Worm (Caenorhabditis elegans) whole organism, young adult: Measurements from ENCODE around the gene twk-21.

ENCODE experiments used
- F10E7.11 ChIP-seq: sonication (generic microtip); optimal IDR thresholded peaks from 2 replicates; lab custom pipeline; 2017; ENCODE audit warnings: mild to moderate bottlenecking, missing genetic modification characterization, moderate library complexity, missing compliant biosample characterization
- F33H1.4 ChIP-seq: fragments of 200-800 bp; sonication (Bioruptor generic); IDR thresholded peaks from 2 replicates; pipeline ENCODE4 v1.3.6; 2022; ENCODE audit warnings: missing genetic modification reagents, missing genetic modification characterization, missing compliant biosample characterization
- F49E8.2 ChIP-seq: sonication (generic microtip); optimal IDR thresholded peaks from 3 replicates; lab custom pipeline; 2017; ENCODE audit warnings: missing genetic modification characterization, mild to moderate bottlenecking, missing compliant biosample characterization, antibody characterized with exemption, moderate library complexity; ENCODE audit not compliant: insufficient read depth
- F55B11.4 ChIP-seq: sonication (generic microtip); optimal IDR thresholded peaks from 2 replicates; lab custom pipeline; 2016; ENCODE audit warnings: missing compliant biosample characterization, missing genetic modification characterization, borderline replicate concordance; ENCODE audit not compliant: insufficient read depth
- K12H6.12 ChIP-seq: fragments of 200-800 bp; sonication (Bioruptor generic); optimal IDR thresholded peaks from 2 replicates; lab custom pipeline; 2018; ENCODE audit warnings: mild to moderate bottlenecking, missing genetic modification characterization, missing compliant biosample characterization
- T26A5.8 ChIP-seq: sonication (generic microtip); optimal IDR thresholded peaks from 2 replicates; lab custom pipeline; 2016; ENCODE audit warnings: missing genetic modification characterization, missing compliant biosample characterization
- Y53G8AR.9 ChIP-seq: fragments of 200-800 bp; sonication (Bioruptor generic); conservative IDR thresholded peaks from 2 replicates; pipeline ENCODE4 v1.3.6; 2022; ENCODE audit warnings: missing genetic modification reagents, missing genetic modification characterization, missing compliant biosample characterization
- Y79H2A.3 ChIP-seq: fragments of 200-800 bp; sonication (Bioruptor generic); conservative IDR thresholded peaks from 2 replicates; pipeline ENCODE4 v1.3.6; 2022; ENCODE audit warnings: missing genetic modification reagents, missing genetic modification characterization, missing compliant biosample characterization
- aptf-2 ChIP-seq: fragments of 200-800 bp; sonication (Bioruptor generic); conservative IDR thresholded peaks from 2 replicates; pipeline ENCODE4 v1.3.6; 2022; ENCODE audit warnings: missing genetic modification reagents, missing genetic modification characterization, missing compliant biosample characterization
- aptf-3 ChIP-seq: fragments of 200-800 bp; sonication (Bioruptor generic); IDR thresholded peaks from 2 replicates; pipeline ENCODE4 v1.3.6; 2022; ENCODE audit warnings: missing genetic modification characterization, missing compliant biosample characterization
- atf-7 ChIP-seq: sonication (generic microtip); optimal IDR thresholded peaks from 2 replicates; lab custom pipeline; 2017; ENCODE audit warnings: mild to moderate bottlenecking, missing genetic modification characterization, missing compliant biosample characterization
- ceh-100 ChIP-seq: fragments of 200-800 bp; sonication (Bioruptor generic); IDR thresholded peaks from 2 replicates; pipeline ENCODE4 v1.3.6; 2022; ENCODE audit warnings: missing genetic modification reagents, missing genetic modification characterization, missing compliant biosample characterization
- ceh-79 ChIP-seq: sonication (generic microtip); optimal IDR thresholded peaks from 2 replicates; lab custom pipeline; 2017; ENCODE audit warnings: mild to moderate bottlenecking, missing genetic modification characterization, missing compliant biosample characterization
- egl-18 ChIP-seq: fragments of 200-800 bp; sonication (Bioruptor generic); IDR thresholded peaks from 2 replicates; pipeline ENCODE4 v1.3.6; 2022; ENCODE audit warnings: missing genetic modification reagents, missing genetic modification characterization, missing compliant biosample characterization
- ets-4 ChIP-seq: fragments of 200-800 bp; sonication (Bioruptor generic); optimal IDR thresholded peaks from 2 replicates; lab custom pipeline; 2018; ENCODE audit warnings: mild to moderate bottlenecking, missing genetic modification characterization, missing compliant biosample characterization
- gei-17 ChIP-seq: fragments of 200-800 bp; sonication (Bioruptor generic); optimal IDR thresholded peaks from 2 replicates; lab custom pipeline; 2018; ENCODE audit warnings: mild to moderate bottlenecking, missing genetic modification characterization, missing compliant biosample characterization
- hmg-20 ChIP-seq: fragments of 200-800 bp; sonication (Bioruptor generic); IDR thresholded peaks from 2 replicates; pipeline ENCODE4 v1.3.6; 2022; ENCODE audit warnings: missing genetic modification reagents, missing genetic modification characterization, missing compliant biosample characterization
- lin-26 ChIP-seq: fragments of 200-800 bp; sonication (Bioruptor generic); IDR thresholded peaks from 2 replicates; pipeline ENCODE4 v1.3.6; 2022; ENCODE audit warnings: missing genetic modification reagents, missing genetic modification characterization, missing compliant biosample characterization
- lsy-27 ChIP-seq: sonication (generic microtip); optimal IDR thresholded peaks from 2 replicates; lab custom pipeline; 2017; ENCODE audit warnings: missing genetic modification characterization, mild to moderate bottlenecking, missing compliant biosample characterization, antibody characterized with exemption, missing genotype, borderline replicate concordance; ENCODE audit not compliant: insufficient read depth
- nhr-80 ChIP-seq: sonication (generic microtip); optimal IDR thresholded peaks from 2 replicates; lab custom pipeline; 2016; ENCODE audit warnings: missing genetic modification characterization, missing compliant biosample characterization
- rcor-1 ChIP-seq: fragments of 200-800 bp; sonication (Bioruptor generic); IDR thresholded peaks from 2 replicates; pipeline ENCODE4 v1.3.6; 2022; ENCODE audit warnings: missing genetic modification reagents, missing genetic modification characterization, missing compliant biosample characterization
- repo-1 ChIP-seq: sonication (generic microtip); optimal IDR thresholded peaks from 2 replicates; lab custom pipeline; 2017; ENCODE audit warnings: mild to moderate bottlenecking, missing genetic modification characterization, missing compliant biosample characterization
- sdz-38 ChIP-seq: sonication (generic microtip); optimal IDR thresholded peaks from 2 replicates; lab custom pipeline; 2016; ENCODE audit warnings: missing genotype, missing genetic modification characterization, missing compliant biosample characterization
- snpc-4 ChIP-seq, 5 experiments: fragments of 150-350 bp in 1 of 5; sonication (generic microtip) in 4 of 5; optimal IDR thresholded peaks; 2 replicates each; lab custom pipeline; 2014 to 2018; ENCODE audit warnings: missing genetic modification characterization in 5 of 5, missing biosample characterization in 3 of 5, antibody characterized with exemption in 2 of 5, mild to moderate bottlenecking in 2 of 5, missing compliant biosample characterization in 2 of 5, missing genotype in 2 of 5, moderate library complexity in 2 of 5, missing genetic modification reagents in 1 of 5
- tbp1 ChIP-seq: fragments of 200-800 bp; sonication (Bioruptor generic); optimal IDR thresholded peaks from 2 replicates; lab custom pipeline; 2018; ENCODE audit warnings: mild to moderate bottlenecking, missing genetic modification characterization, missing compliant biosample characterization
- zfh-2 ChIP-seq: fragments of 200-800 bp; sonication (Bioruptor generic); conservative IDR thresholded peaks from 2 replicates; pipeline ENCODE4 v1.3.6; 2022; ENCODE audit warnings: missing genetic modification reagents, missing genetic modification characterization, missing compliant biosample characterization
- zim-3 ChIP-seq: sonication (generic microtip); optimal IDR thresholded peaks from 2 replicates; lab custom pipeline; 2017; ENCODE audit warnings: mild to moderate bottlenecking, missing genetic modification characterization, moderate library complexity, missing compliant biosample characterization
- ztf-25 ChIP-seq: fragments of 200-800 bp; sonication (Bioruptor generic); IDR thresholded peaks from 2 replicates; pipeline ENCODE4 v1.3.6; 2022; ENCODE audit warnings: missing genetic modification reagents, missing genetic modification characterization, missing compliant biosample characterization

twk-21 gene

DNA sequence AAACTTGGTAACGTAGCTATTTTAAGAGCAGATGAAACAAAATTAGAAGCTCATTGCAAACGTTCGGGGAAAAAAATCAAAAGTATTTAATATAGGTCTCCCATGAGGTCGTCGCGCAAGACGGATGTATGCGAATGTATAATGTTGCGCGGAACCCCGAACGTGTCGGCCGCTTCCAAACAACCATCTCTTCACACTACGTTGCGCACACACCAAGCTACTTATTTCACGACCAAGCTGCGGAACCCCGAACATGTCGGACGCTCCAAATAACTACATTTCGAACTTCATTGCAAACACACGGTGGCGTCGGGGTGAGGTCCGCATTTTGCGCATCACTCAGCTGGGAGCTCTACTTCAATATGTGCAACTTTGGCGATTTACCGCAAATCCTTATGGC, 41.2 kb upstream of the twk-21 start:
- TF ChIP-seq repo-1 (tag; lab: Kevin White, UChicago) (no peak), snpc-4 (GFP tag; optimal IDR thresholded peaks at IDR 0.05; lab: Kevin White, UChicago) (no peak), snpc-4 (tag; optimal IDR thresholded peaks at IDR 0.05; lab: Kevin White, UChicago) (peak in 2 of 4 experiments; percentile 44 to 72), zim-3 (no peak), lin-26 (GFP tag; lab: Robert Waterston, UW) (no peak)
- TF ChIP-seq, all 124 proteins: peak for 1

- TF ChIP-seq atf-7 (tag; lab: Kevin White, UChicago): peak; percentile 35
- no peak for TF ChIP-seq F55B11.4 (tag; lab: Kevin White, UChicago)
- TF ChIP-seq nhr-80 (tag; lab: Kevin White, UChicago): peak; percentile 48
- TF ChIP-seq ceh-79: no peak
- no peak for TF ChIP-seq K12H6.12 (tag; lab: Kevin White, UChicago)
- no peak for TF ChIP-seq F33H1.4 (GFP tag; lab: Robert Waterston, UW)
- no peak for TF ChIP-seq Y79H2A.3 (GFP tag; lab: Robert Waterston, UW)
- TF ChIP-seq Y53G8AR.9 (GFP tag; lab: Robert Waterston, UW): no peak
- TF ChIP-seq aptf-2 (GFP tag; lab: Robert Waterston, UW): no peak
- TF ChIP-seq, all 124 proteins: peak for 2
Observed at ce11 chrX:16260077-16260476, 39.6 kb upstream of the twk-21 start.

DNA sequence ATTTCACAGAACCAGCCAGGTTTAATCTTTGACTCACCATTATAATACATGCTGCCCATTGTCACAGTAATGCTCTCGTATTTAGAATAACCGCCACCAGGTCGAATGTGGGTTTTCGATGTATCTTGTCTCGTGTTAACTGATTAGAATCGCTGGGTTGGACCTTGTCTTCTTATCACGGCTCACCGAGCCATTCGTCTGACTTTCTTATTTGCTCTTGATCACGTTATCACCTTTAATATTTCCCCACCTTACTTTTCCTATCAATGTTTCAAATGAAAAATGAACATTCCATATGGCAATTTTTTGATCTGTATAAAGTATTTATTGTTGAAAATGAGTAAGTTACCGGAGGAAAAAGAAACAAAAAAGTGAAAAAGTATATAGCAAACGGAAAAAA, 37.7 kb upstream of the twk-21 start, which contains the start of gene sgk-1:
Gene sgk-1, minus strand, starts transcription at position 130 of the 400 bp plus-strand sequence.
- TF ChIP-seq ceh-100 (GFP tag; lab: Robert Waterston, UW) (no peak), rcor-1 (GFP tag; lab: Robert Waterston, UW) (no peak), T26A5.8 (tag; lab: Kevin White, UChicago) (no peak), ets-4 (no peak), nhr-80 (tag; lab: Kevin White, UChicago) (peak; percentile 42)

- TF ChIP-seq sdz-38 (no peak), F10E7.11 (tag; lab: Kevin White, UChicago) (no peak), hmg-20 (GFP tag; lab: Robert Waterston, UW) (no peak), aptf-3 (GFP tag; lab: Robert Waterston, UW) (no peak), zfh-2 (GFP tag; lab: Robert Waterston, UW) (no peak), F49E8.2 (tag; lab: Kevin White, UChicago) (no peak), egl-18 (GFP tag; lab: Robert Waterston, UW) (no peak), ets-4 (no peak), lsy-27 (tag; lab: Kevin White, UChicago) (no peak), ztf-25 (GFP tag; lab: Robert Waterston, UW) (no peak), gei-17 (GFP tag; lab: Kevin White, UChicago) (no peak)
Observed at ce11 chrX:16263287-16263686, 36.4 kb upstream of the twk-21 start.

ce11 chrX:16265636-16266384, 33.9 kb upstream of the twk-21 start, which contains the start of gene mua-6:
mua-6 (minus strand) TSS chrX:16265686.
- TF ChIP-seq tbp1 (GFP tag; lab: Kevin White, UChicago): no peak
- TF ChIP-seq zfh-2 (GFP tag; lab: Robert Waterston, UW): 0 out of 2 replicates have a peak, but pooled peaks have one; percentile 12
